Fruit fly (Drosophila melanogaster): ENCODE results near the gene CG45075.

Gene CG45075

DNA sequence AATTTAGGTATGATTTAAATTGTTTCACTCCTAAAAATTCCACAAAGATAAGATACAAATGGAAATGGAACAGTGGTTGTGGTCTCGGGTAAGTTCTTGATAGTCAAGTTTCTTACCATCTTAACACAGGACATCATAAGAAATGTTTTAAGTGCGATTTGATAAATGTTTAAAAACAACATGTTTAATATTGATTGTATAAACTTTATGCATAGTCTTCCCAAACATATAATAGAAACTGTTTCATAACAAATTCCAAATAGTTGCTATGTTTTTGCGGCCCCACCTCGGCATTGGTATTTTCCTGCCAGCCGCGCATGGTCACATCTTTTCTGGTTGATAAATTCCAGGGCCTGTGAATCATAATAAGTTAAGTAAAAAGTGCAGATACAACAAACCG is 33.6 kb downstream of the CG45075 start, which contains the start of gene Arpc4 (continued):
- TF ChIP-seq NFAT (GFP tag; IDR thresholded peaks at IDR 0.05) (no peak; the same call in 1 of the 2 replicates), CG43689 (GFP tag; IDR thresholded peaks at IDR 0.05) (no peak), peb (GFP tag; IDR thresholded peaks at IDR 0.05) (no peak), C15 (GFP tag; IDR thresholded peaks at IDR 0.05) (peak; percentile 54; the same call in 1 of the 3 replicates), CG17568 (GFP tag; optimal IDR thresholded peaks at IDR 0.05) (no peak), Scr (GFP tag; IDR thresholded peaks at IDR 0.05; ENCODE audit: partially characterized antibody) (no peak), so (GFP tag; IDR thresholded peaks at IDR 0.05) (no peak), danr (GFP tag; IDR thresholded peaks at IDR 0.05) (no peak), bbx (GFP tag; IDR thresholded peaks at IDR 0.05; ENCODE audit: partially characterized antibody) (no peak), nmo (GFP tag; optimal IDR thresholded peaks at IDR 0.05) (peak; percentile 66), ind (GFP tag; optimal IDR thresholded peaks at IDR 0.05) (peak; percentile 50), CG1233 (GFP tag; optimal IDR thresholded peaks at IDR 0.05) (peak; percentile 13), HmgD (GFP tag; optimal IDR thresholded peaks at IDR 0.05) (no peak), klu (GFP tag; IDR thresholded peaks at IDR 0.05) (peak; percentile 63), CG10654 (GFP tag; optimal IDR thresholded peaks at IDR 0.05) (peak; percentile 45), pnt (GFP tag; optimal IDR thresholded peaks at IDR 0.05) (peak; percentile 38), vnd (GFP tag; IDR thresholded peaks at IDR 0.05; ENCODE audit: partially characterized antibody) (no peak), CG10543 (GFP tag; optimal IDR thresholded peaks at IDR 0.05) (no peak), CG11085 (GFP tag; IDR thresholded peaks at IDR 0.05) (no peak), Sry-β (GFP tag; optimal IDR thresholded peaks at IDR 0.05) (no peak), CG4730 (GFP tag; IDR thresholded peaks at IDR 0.05) (peak; percentile 49), CG7745 (tag; optimal IDR thresholded peaks at IDR 0.05) (no peak), row (GFP tag; IDR thresholded peaks at IDR 0.05) (peak; percentile 82), CG11560 (tag; IDR thresholded peaks at IDR 0.05) (no peak), lola (GFP tag; optimal IDR thresholded peaks at IDR 0.05) (peak in 1 of 3 experiments; percentile 39), CG4820 (GFP tag; optimal IDR thresholded peaks at IDR 0.05) (peak; percentile 22), az2 (GFP tag; optimal IDR thresholded peaks at IDR 0.05) (peak; percentile 67), Doc3 (GFP tag; IDR thresholded peaks at IDR 0.05; ENCODE audit: partially characterized antibody) (no peak), Six4 (GFP tag; optimal IDR thresholded peaks at IDR 0.05) (peak; percentile 39), Tbp (GFP tag; optimal IDR thresholded peaks at IDR 0.05) (no peak), CG17186 (GFP tag; optimal IDR thresholded peaks at IDR 0.05) (peak; percentile 34), hkb (optimal IDR thresholded peaks at IDR 0.05) (no peak), hkb (GFP tag; IDR thresholded peaks at IDR 0.05) (no peak), CG32532 (GFP tag; IDR thresholded peaks at IDR 0.05) (peak; percentile 68), corto (GFP tag; optimal IDR thresholded peaks at IDR 0.05) (no peak)

DNA sequence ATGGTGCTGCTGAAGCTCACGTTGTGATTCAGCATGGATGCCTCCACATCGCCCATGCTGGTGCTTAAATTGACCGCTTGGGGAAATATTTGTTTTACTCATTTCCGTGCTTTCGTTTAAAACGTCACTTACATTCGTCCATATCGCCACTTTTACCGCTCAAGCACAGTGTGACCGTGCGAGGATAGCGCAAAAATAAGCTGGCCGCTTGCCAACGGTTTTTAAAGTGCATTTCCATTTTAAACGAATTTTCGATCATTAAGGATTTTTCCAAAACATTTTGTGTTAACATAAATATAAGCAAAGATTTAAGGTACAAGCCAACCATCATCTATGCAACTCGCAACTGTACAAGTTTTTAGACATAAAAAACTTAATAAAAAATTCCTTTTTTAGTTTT is 36.3 kb downstream of the CG45075 start, which contains the start of gene WDR79:
TSS of gene WDR79 (minus strand) at position 298 of the 400 bp plus-strand sequence.
- TF ChIP-seq MBD-R2 (GFP tag; IDR thresholded peaks at IDR 0.05) = peak; percentile 75
- TF ChIP-seq CG33213 (GFP tag; optimal IDR thresholded peaks at IDR 0.05) = peak; percentile 1
- TF ChIP-seq zen (tag; optimal IDR thresholded peaks at IDR 0.05) = peak; percentile 25
- TF ChIP-seq phol (tag; optimal IDR thresholded peaks at IDR 0.05) = peak; percentile 40
- no peak for TF ChIP-seq Tbp (GFP tag; optimal IDR thresholded peaks at IDR 0.05)
- peak; percentile 84 for TF ChIP-seq stwl (tag; optimal IDR thresholded peaks at IDR 0.05)
- no peak for TF ChIP-seq CG8359 (GFP tag; optimal IDR thresholded peaks at IDR 0.05; ENCODE audit: borderline replicate concordance)
- TF ChIP-seq CG6854 (GFP tag; optimal IDR thresholded peaks at IDR 0.05) = no peak
- peak; percentile 12 for TF ChIP-seq BEAF-32 (GFP tag; optimal IDR thresholded peaks at IDR 0.05)
- no peak for TF ChIP-seq CG7271 (tag; optimal IDR thresholded peaks at IDR 0.05)
- TF ChIP-seq Dbx (GFP tag; IDR thresholded peaks at IDR 0.05) = no peak
- no peak for TF ChIP-seq amos (GFP tag; IDR thresholded peaks at IDR 0.05; ENCODE audit: partially characterized antibody)
- TF ChIP-seq Sry-δ (GFP tag; optimal IDR thresholded peaks at IDR 0.05) = no peak
- peak; percentile 57 for TF ChIP-seq Med (GFP tag)
- no peak for TF ChIP-seq mirr (GFP tag; optimal IDR thresholded peaks at IDR 0.05)
- peak; percentile 74 for TF ChIP-seq E2f2 (GFP tag; IDR thresholded peaks at IDR 0.05)
- peak; percentile 26 for TF ChIP-seq CG4617 (GFP tag; optimal IDR thresholded peaks at IDR 0.05; ENCODE audit: borderline replicate concordance)
- no peak for TF ChIP-seq CG10654 (GFP tag; optimal IDR thresholded peaks at IDR 0.05)
- TF ChIP-seq trh (GFP tag; optimal IDR thresholded peaks at IDR 0.05) = no peak

All from whole organism, embryonic.